In genomic region chr3R:9068418-9068817, dm6 we compare ENCODE assay signal across 1 fruit fly cellular context.
A peak's percentile ranks its signal among the peaks of the same experiment; 100 is the strongest.
TF ChIP-seq lines count a peak whose summit lies in the region.

No protein-coding gene starts in this region.

TF ChIP-seq in whole organism, embryonic, 481 proteins besides CTCF, POLR2A, EP300 and RAD21 (continued from another document):
- TF ChIP-seq Eip74EF (GFP tag; optimal IDR thresholded peaks at IDR 0.05; lab: Kevin White, UChicago) (no peak), cad (GFP tag; optimal IDR thresholded peaks at IDR 0.05; lab: Kevin White, UChicago) (no peak), CG3726 (GFP tag; IDR thresholded peaks at IDR 0.05; lab: Robert Waterston, UW) (no peak), amos (GFP tag; IDR thresholded peaks at IDR 0.05; lab: Robert Waterston, UW; ENCODE audit: partially characterized antibody) (peak; percentile 70; the same call in 1 of the 2 replicates), CG1792 (GFP tag; optimal IDR thresholded peaks at IDR 0.05; lab: Kevin White, UChicago) (no peak), CG10543 (GFP tag; optimal IDR thresholded peaks at IDR 0.05; lab: Kevin White, UChicago) (no peak), CkIIα-i1 (GFP tag; IDR thresholded peaks at IDR 0.05; lab: Robert Waterston, UW) (no peak), TFAM (GFP tag; optimal IDR thresholded peaks at IDR 0.05; lab: Kevin White, UChicago) (no peak), Dbx (GFP tag; IDR thresholded peaks at IDR 0.05; lab: Robert Waterston, UW) (peak; percentile 15; the same call in 1 of the 3 replicates), Bgb (GFP tag; IDR thresholded peaks at IDR 0.05; lab: Robert Waterston, UW; ENCODE audit: partially characterized antibody) (peak; percentile 69), CG14860 (GFP tag; IDR thresholded peaks at IDR 0.05; lab: Robert Waterston, UW; ENCODE audit: partially characterized antibody) (peak; percentile 67; the same call in 1 of the 3 replicates), bcd (GFP tag; optimal IDR thresholded peaks at IDR 0.05; lab: Kevin White, UChicago) (peak; percentile 23), Oaz (GFP tag; IDR thresholded peaks at IDR 0.05; lab: Robert Waterston, UW) (no peak), ash1 (GFP tag; optimal IDR thresholded peaks at IDR 0.05; lab: Kevin White, UChicago) (no peak), tgo (GFP tag; IDR thresholded peaks at IDR 0.05; lab: Robert Waterston, UW) (0 out of 3 replicates have a peak, but pooled peaks have one; percentile 15), vnd (GFP tag; IDR thresholded peaks at IDR 0.05; lab: Robert Waterston, UW; ENCODE audit: partially characterized antibody) (peak; percentile 66), Xbp1 (GFP tag; optimal IDR thresholded peaks at IDR 0.05; lab: Kevin White, UChicago) (no peak), CG6683 (GFP tag; optimal IDR thresholded peaks at IDR 0.05; lab: Kevin White, UChicago) (no peak), Ets97D (GFP tag; optimal IDR thresholded peaks at IDR 0.05; lab: Kevin White, UChicago) (no peak), CG11456 (GFP tag; IDR thresholded peaks at IDR 0.05; lab: Robert Waterston, UW) (no peak), HLH4C (GFP tag; IDR thresholded peaks at IDR 0.05; lab: Robert Waterston, UW; ENCODE audit: partially characterized antibody) (0 out of 3 replicates have a peak, but pooled peaks have one; percentile 42), CG18011 (GFP tag; optimal IDR thresholded peaks at IDR 0.05; lab: Kevin White, UChicago) (no peak), nerfin-2 (GFP tag; IDR thresholded peaks at IDR 0.05; lab: Robert Waterston, UW; ENCODE audit: partially characterized antibody) (peak; percentile 37; the same call in 1 of the 2 replicates), CG11093 (GFP tag; IDR thresholded peaks at IDR 0.05; lab: Robert Waterston, UW) (no peak), C15 (GFP tag; IDR thresholded peaks at IDR 0.05; lab: Robert Waterston, UW) (no peak), Dp (GFP tag; optimal IDR thresholded peaks at IDR 0.05; lab: Kevin White, UChicago) (no peak), twi (tag; optimal IDR thresholded peaks at IDR 0.05; lab: Kevin White, UChicago) (no peak), CG2202 (tag; optimal IDR thresholded peaks at IDR 0.05; lab: Kevin White, UChicago) (no peak), CG12659 (GFP tag; optimal IDR thresholded peaks at IDR 0.05; lab: Kevin White, UChicago) (no peak), Opbp (GFP tag; IDR thresholded peaks at IDR 0.05; lab: Robert Waterston, UW; ENCODE audit: partially characterized antibody) (peak; percentile 64; the same call in 1 of the 3 replicates), knrl (GFP tag; IDR thresholded peaks at IDR 0.05; lab: Robert Waterston, UW; ENCODE audit: partially characterized antibody) (peak; percentile 72), phol (tag; optimal IDR thresholded peaks at IDR 0.05; lab: Kevin White, UChicago) (no peak), luna (GFP tag; optimal IDR thresholded peaks at IDR 0.05; lab: Kevin White, UChicago) (no peak), ato (GFP tag; IDR thresholded peaks at IDR 0.05; lab: Robert Waterston, UW; ENCODE audit: partially characterized antibody) (no peak), Chrac-16 (GFP tag; optimal IDR thresholded peaks at IDR 0.05; lab: Kevin White, UChicago) (no peak), CG6791 (GFP tag; IDR thresholded peaks at IDR 0.05; lab: Robert Waterston, UW; ENCODE audit: partially characterized antibody) (peak; percentile 71; the same call in 2 of the 3 replicates), CG2712 (tag; optimal IDR thresholded peaks at IDR 0.05; lab: Kevin White, UChicago) (no peak), CG7372 (GFP tag; IDR thresholded peaks at IDR 0.05; lab: Robert Waterston, UW) (no peak), CG2199 (GFP tag; IDR thresholded peaks at IDR 0.05; lab: Robert Waterston, UW) (0 out of 3 replicates have a peak, but pooled peaks have one; percentile 27), pita (GFP tag; optimal IDR thresholded peaks at IDR 0.05; lab: Kevin White, UChicago) (no peak), Ets65A (GFP tag; lab: Kevin White, UChicago) (peak; percentile 75), CG17328 (GFP tag; IDR thresholded peaks at IDR 0.05; lab: Robert Waterston, UW) (no peak), CrebB (tag; optimal IDR thresholded peaks at IDR 0.05; lab: Kevin White, UChicago) (no peak)
TF ChIP-seq in whole organism, embryonic: peak in this region for 23.
